Worm (Caenorhabditis elegans): ENCODE results near the gene W01B6.5.

ce11 chrIV:10072527-10072926, 3.5 kb upstream of the W01B6.5 start, which contains the start of gene W01B6.3:
- TF ChIP-seq ZK337.2 (GFP tag; IDR thresholded peaks at IDR 0.05) (no peak), ces-1 (GFP tag; optimal IDR thresholded peaks at IDR 0.05) (no peak), dmd-6 (GFP tag; IDR thresholded peaks at IDR 0.05) (no peak), nhr-237 (tag; optimal IDR thresholded peaks at IDR 0.05) (no peak), ZK546.5 (tag; optimal IDR thresholded peaks at IDR 0.05) (no peak), ceh-82 (tag; optimal IDR thresholded peaks at IDR 0.05) (no peak)
